Fruit fly (Drosophila melanogaster) whole organism, embryonic: ENCODE measurements around the gene CG10137.

ENCODE experiments used
- Abd-B ChIP-seq: fragments of 200-800 bp; sonication (Bioruptor generic); optimal IDR thresholded peaks from 2 replicates; lab custom pipeline; 2018; ENCODE audit warnings: missing biosample characterization, mild to moderate bottlenecking, missing genetic modification characterization, moderate library complexity
- Ada2b ChIP-seq: fragments of 200-800 bp; sonication (Bioruptor generic); IDR thresholded peaks from 2 replicates; pipeline ENCODE4 v1.3.6; 2022; ENCODE audit warnings: missing biosample characterization, missing genetic modification characterization
- B-H1 ChIP-seq: fragments of 200-800 bp; sonication (Bioruptor generic); IDR thresholded peaks from 3 replicates; pipeline ENCODE4 v1.3.6; 2022; ENCODE audit warnings: missing biosample characterization, missing genetic modification characterization
- CG10267 ChIP-seq: fragments of 200-800 bp; sonication (Bioruptor generic); optimal IDR thresholded peaks from 2 replicates; lab custom pipeline; 2018; ENCODE audit warnings: missing biosample characterization, mild to moderate bottlenecking, missing genetic modification characterization, moderate library complexity
- CG10462 ChIP-seq: fragments of 200-800 bp; sonication (Bioruptor generic); optimal IDR thresholded peaks from 2 replicates; lab custom pipeline; 2016; ENCODE audit warnings: missing biosample characterization, missing genetic modification characterization
- CG11456 ChIP-seq: fragments of 200-800 bp; sonication (Bioruptor generic); IDR thresholded peaks from 3 replicates; pipeline ENCODE4 v1.3.6; 2022; ENCODE audit warnings: missing biosample characterization, missing genetic modification characterization
- CG11695 ChIP-seq: fragments of 200-800 bp; sonication (Bioruptor generic); IDR thresholded peaks from 3 replicates; pipeline ENCODE4 v1.3.6; 2022; ENCODE audit warnings: missing biosample characterization, missing genetic modification characterization
- CG11723 ChIP-seq: fragments of 200-800 bp; sonication (Bioruptor generic); optimal IDR thresholded peaks from 2 replicates; lab custom pipeline; 2017; ENCODE audit warnings: missing biosample characterization, mild to moderate bottlenecking, missing genetic modification characterization
- CG14710 ChIP-seq: fragments of 200-800 bp; sonication (Bioruptor generic); optimal IDR thresholded peaks from 3 replicates; lab custom pipeline; 2019; ENCODE audit warnings: missing biosample characterization, mild to moderate bottlenecking, missing genetic modification characterization, moderate library complexity
- CG15011 ChIP-seq: fragments of 200-800 bp; sonication (Bioruptor generic); optimal IDR thresholded peaks from 3 replicates; lab custom pipeline; 2018; ENCODE audit warnings: missing biosample characterization, mild to moderate bottlenecking, missing genetic modification characterization
- CG2199 ChIP-seq: fragments of 200-800 bp; sonication (Bioruptor generic); IDR thresholded peaks from 3 replicates; pipeline ENCODE4 v1.3.6; 2022; ENCODE audit warnings: missing biosample characterization, missing genetic modification characterization
- CG2889 ChIP-seq: fragments of 200-800 bp; sonication (Bioruptor generic); IDR thresholded peaks from 3 replicates; pipeline ENCODE4 v1.3.6; 2022; ENCODE audit warnings: missing biosample characterization, missing genetic modification characterization
- CG3163 ChIP-seq: fragments of 200-800 bp; sonication (Bioruptor generic); optimal IDR thresholded peaks from 3 replicates; lab custom pipeline; 2016; ENCODE audit warnings: missing biosample characterization, missing genetic modification characterization
- CG32772 ChIP-seq: fragments of 200-800 bp; sonication (Bioruptor generic); IDR thresholded peaks from 2 replicates; pipeline ENCODE4 v1.3.6; 2022; ENCODE audit warnings: missing biosample characterization, missing genetic modification characterization
- CG33557 ChIP-seq: fragments of 200-800 bp; sonication (Bioruptor generic); optimal IDR thresholded peaks from 2 replicates; lab custom pipeline; 2019; ENCODE audit warnings: missing biosample characterization, mild to moderate bottlenecking, missing genetic modification characterization, moderate library complexity
- CG3995 ChIP-seq: fragments of 200-800 bp; sonication (Bioruptor generic); optimal IDR thresholded peaks from 3 replicates; lab custom pipeline; 2016; ENCODE audit warnings: missing biosample characterization, missing genetic modification characterization
- CG4282 ChIP-seq: fragments of 200-800 bp; sonication (Bioruptor generic); optimal IDR thresholded peaks from 2 replicates; lab custom pipeline; 2016; ENCODE audit warnings: missing biosample characterization, missing genetic modification characterization
- CG6683 ChIP-seq: fragments of 200-800 bp; sonication (Bioruptor generic); optimal IDR thresholded peaks from 2 replicates; lab custom pipeline; 2017; ENCODE audit warnings: missing biosample characterization, mild to moderate bottlenecking, missing genetic modification characterization, missing genetic modification reagents
- CG7372 ChIP-seq: fragments of 200-800 bp; sonication (Bioruptor generic); IDR thresholded peaks from 2 replicates; pipeline ENCODE4 v1.3.6; 2022; ENCODE audit warnings: missing biosample characterization, missing genetic modification characterization
- CG7786 ChIP-seq: fragments of 200-800 bp; sonication (Bioruptor generic); optimal IDR thresholded peaks from 2 replicates; lab custom pipeline; 2016; ENCODE audit warnings: missing biosample characterization, missing genetic modification characterization
- CG8765 ChIP-seq: fragments of 200-800 bp; sonication (Bioruptor generic); IDR thresholded peaks from 2 replicates; pipeline ENCODE4 v1.3.6; 2022; ENCODE audit warnings: missing biosample characterization, missing genetic modification characterization
- CG9215 ChIP-seq: fragments of 200-800 bp; sonication (Bioruptor generic); IDR thresholded peaks from 2 replicates; pipeline ENCODE4 v1.3.6; 2022; ENCODE audit warnings: missing biosample characterization, missing genetic modification characterization
- E2f1 ChIP-seq: fragments of 200-800 bp; sonication (Bioruptor generic); IDR thresholded peaks from 2 replicates; pipeline ENCODE4 v1.3.6; 2022; ENCODE audit warnings: missing biosample characterization, missing genetic modification characterization
- E2f2 ChIP-seq: fragments of 200-800 bp; sonication (Bioruptor generic); IDR thresholded peaks from 2 replicates; pipeline ENCODE4 v1.3.6; 2022; ENCODE audit warnings: missing biosample characterization, missing genetic modification characterization
- Fer1 ChIP-seq: fragments of 200-800 bp; sonication (Bioruptor generic); optimal IDR thresholded peaks from 2 replicates; lab custom pipeline; 2017; ENCODE audit warnings: missing biosample characterization, mild to moderate bottlenecking, missing genetic modification characterization
- Lim3 ChIP-seq: fragments of 200-800 bp; sonication (Bioruptor generic); IDR thresholded peaks from 2 replicates; pipeline ENCODE4 v1.3.6; 2022; ENCODE audit warnings: missing biosample characterization, missing genetic modification characterization
- NC2β ChIP-seq: fragments of 200-800 bp; sonication (Bioruptor generic); optimal IDR thresholded peaks from 2 replicates; lab custom pipeline; 2016; ENCODE audit warnings: missing biosample characterization, missing genetic modification characterization
- Neu2 ChIP-seq: fragments of 200-800 bp; sonication (Bioruptor generic); optimal IDR thresholded peaks from 3 replicates; lab custom pipeline; 2016; ENCODE audit warnings: missing biosample characterization, missing genetic modification characterization, borderline replicate concordance
- Opbp ChIP-seq: fragments of 200-800 bp; sonication (Bioruptor generic); IDR thresholded peaks from 3 replicates; pipeline ENCODE4 v1.3.6; 2022; ENCODE audit warnings: missing biosample characterization, missing genetic modification characterization; ENCODE audit not compliant: partially characterized antibody
- Spps ChIP-seq: fragments of 200-800 bp; sonication (Bioruptor generic); optimal IDR thresholded peaks from 2 replicates; lab custom pipeline; 2018; ENCODE audit warnings: missing biosample characterization, mild to moderate bottlenecking, missing genetic modification characterization
- Vsx1 ChIP-seq: fragments of 200-800 bp; sonication (Bioruptor generic); optimal IDR thresholded peaks from 2 replicates; lab custom pipeline; 2017; ENCODE audit warnings: missing biosample characterization, mild to moderate bottlenecking, missing genetic modification characterization, missing genetic modification reagents
- Xbp1 ChIP-seq: fragments of 200-800 bp; sonication (Bioruptor generic); optimal IDR thresholded peaks from 3 replicates; lab custom pipeline; 2016; ENCODE audit warnings: missing biosample characterization, mild to moderate bottlenecking, missing genetic modification characterization
- aop ChIP-seq: fragments of 200-800 bp; sonication (Bioruptor generic); IDR thresholded peaks from 2 replicates; pipeline ENCODE4 v1.3.6; 2022; ENCODE audit warnings: missing biosample characterization, missing genetic modification characterization
- chm ChIP-seq: fragments of 200-800 bp; sonication (Bioruptor generic); IDR thresholded peaks from 2 replicates; pipeline ENCODE4 v1.3.6; 2022; ENCODE audit warnings: missing biosample characterization, missing genetic modification characterization
- croc ChIP-seq: fragments of 200-800 bp; sonication (Bioruptor generic); conservative IDR thresholded peaks from 3 replicates; pipeline ENCODE4 v1.3.6; 2022; ENCODE audit warnings: missing biosample characterization, missing genetic modification characterization
- cwo ChIP-seq: fragments of 200-800 bp; sonication (Bioruptor generic); optimal IDR thresholded peaks from 3 replicates; lab custom pipeline; 2017; ENCODE audit warnings: missing biosample characterization, missing genetic modification characterization, mild to moderate bottlenecking, moderate library complexity, missing genetic modification reagents
- dmrt11E ChIP-seq: fragments of 200-800 bp; sonication (Bioruptor generic); optimal IDR thresholded peaks from 3 replicates; lab custom pipeline; 2018; ENCODE audit warnings: missing biosample characterization, mild to moderate bottlenecking, missing genetic modification characterization, moderate library complexity
- dmrt99B ChIP-seq: fragments of 200-800 bp; sonication (Bioruptor generic); optimal IDR thresholded peaks from 2 replicates; lab custom pipeline; 2018; ENCODE audit warnings: missing biosample characterization, mild to moderate bottlenecking, missing genetic modification characterization, moderate library complexity
- en ChIP-seq: fragments of 200-800 bp; sonication (Bioruptor generic); optimal IDR thresholded peaks from 2 replicates; lab custom pipeline; 2016; ENCODE audit warnings: missing biosample characterization, missing genetic modification characterization
- gro ChIP-seq: fragments of 200-800 bp; sonication (Bioruptor generic); optimal IDR thresholded peaks from 2 replicates; lab custom pipeline; 2016; ENCODE audit warnings: missing biosample characterization, missing genetic modification characterization
- h ChIP-seq: fragments of >200 bp; optimal IDR thresholded peaks from 2 replicates; lab custom pipeline; 2017
- her ChIP-seq: fragments of 200-800 bp; sonication (Bioruptor generic); optimal IDR thresholded peaks from 2 replicates; lab custom pipeline; 2016; ENCODE audit warnings: missing biosample characterization, missing genetic modification characterization
- ind ChIP-seq: fragments of 200-800 bp; sonication (Bioruptor generic); optimal IDR thresholded peaks from 3 replicates; lab custom pipeline; 2016; ENCODE audit warnings: missing biosample characterization, missing genetic modification characterization
- knrl ChIP-seq: fragments of 200-800 bp; sonication (Bioruptor generic); IDR thresholded peaks from 3 replicates; pipeline ENCODE4 v1.3.6; 2022; ENCODE audit warnings: missing biosample characterization, missing genetic modification characterization; ENCODE audit not compliant: partially characterized antibody
- org-1 ChIP-seq: fragments of 200-800 bp; sonication (Bioruptor generic); optimal IDR thresholded peaks from 2 replicates; lab custom pipeline; 2017; ENCODE audit warnings: missing biosample characterization, missing genetic modification characterization
- pan ChIP-seq, 4 experiments: fragments of >200 bp in 3 of 4; fragments of 200-800 bp in 1 of 4; sonication (Bioruptor generic) in 1 of 4; optimal IDR thresholded peaks in 3 of 4; IDR thresholded peaks in 1 of 4; 2 replicates each; pipeline versions ENCODE4 v1.3.6 to Lab custom; 2017 to 2022; ENCODE audit warnings: missing biosample characterization in 2 of 4, missing genetic modification characterization in 2 of 4, mixed read lengths in 1 of 4
- pros ChIP-seq: fragments of 200-800 bp; sonication (Bioruptor generic); optimal IDR thresholded peaks from 3 replicates; lab custom pipeline; 2019; ENCODE audit warnings: missing biosample characterization, mild to moderate bottlenecking, missing genetic modification characterization, moderate library complexity
- rib ChIP-seq: fragments of 200-800 bp; sonication (Bioruptor generic); IDR thresholded peaks from 2 replicates; pipeline ENCODE4 v1.3.6; 2022; ENCODE audit warnings: missing biosample characterization, missing genetic modification characterization
- sob ChIP-seq: fragments of 200-800 bp; sonication (Bioruptor generic); IDR thresholded peaks from 2 replicates; pipeline ENCODE4 v1.3.6; 2022; ENCODE audit warnings: missing biosample characterization, missing genetic modification characterization
- stc ChIP-seq: fragments of 200-800 bp; sonication (Bioruptor generic); IDR thresholded peaks from 2 replicates; pipeline ENCODE4 v1.3.6; 2022; ENCODE audit warnings: missing biosample characterization, missing genetic modification characterization
- tup ChIP-seq: fragments of 200-800 bp; sonication (Bioruptor generic); optimal IDR thresholded peaks from 2 replicates; lab custom pipeline; 2016; ENCODE audit warnings: missing biosample characterization, mild to moderate bottlenecking, missing genetic modification characterization, moderate library complexity

Gene CG10137

dm6 chr2L:19577187-19577765, 50.8 kb downstream of the CG10137 start, which contains the start of the genes spi and msb1l (continued):
- TF ChIP-seq croc (no peak), chm (GFP tag; lab: Robert Waterston, UW) (no peak), tup (GFP tag; lab: Kevin White, UChicago) (no peak), pan (optimal IDR thresholded peaks at IDR 0.05; lab: Kevin White, UChicago) (no peak), pan (GFP tag; optimal IDR thresholded peaks at IDR 0.05 in 1 of 2, IDR thresholded peaks at IDR 0.05 in 1 of 2) (no peak), CG32772 (GFP tag; lab: Robert Waterston, UW) (peak; percentile 52), Spps (no peak), gro (GFP tag; lab: Kevin White, UChicago) (no peak), dmrt11E (tag; lab: Kevin White, UChicago) (peak; percentile 63), org-1 (GFP tag; lab: Kevin White, UChicago) (no peak), E2f1 (GFP tag; lab: Robert Waterston, UW) (no peak), CG11695 (GFP tag; lab: Robert Waterston, UW) (no peak), Ada2b (GFP tag; lab: Robert Waterston, UW) (no peak), h (lab: Kevin White, UChicago) (no peak), Abd-B (GFP tag; lab: Kevin White, UChicago) (peak; percentile 80), stc (GFP tag; lab: Robert Waterston, UW) (no peak), CG10267 (tag; lab: Kevin White, UChicago) (peak; percentile 96), CG15011 (GFP tag; lab: Kevin White, UChicago) (no peak), CG3163 (GFP tag; lab: Kevin White, UChicago) (no peak), CG9215 (GFP tag; lab: Robert Waterston, UW) (peak; percentile 57; the same call in 1 of the 2 replicates), CG3995 (peak; percentile 90), CG11723 (no peak), CG7372 (no peak), CG7786 (GFP tag; lab: Kevin White, UChicago) (no peak), Neu2 (no peak), Lim3 (GFP tag; lab: Robert Waterston, UW) (no peak), CG4282 (no peak), Vsx1 (GFP tag; lab: Kevin White, UChicago) (no peak), B-H1 (GFP tag; lab: Robert Waterston, UW) (no peak), Xbp1 (GFP tag; lab: Kevin White, UChicago) (peak; percentile 72), CG11456 (GFP tag; lab: Robert Waterston, UW) (no peak), CG2889 (no peak), pros (no peak), aop (GFP tag; lab: Robert Waterston, UW) (no peak), her (no peak), knrl (peak; percentile 70), CG2199 (GFP tag; lab: Robert Waterston, UW) (no peak), sob (peak; percentile 69; the same call in 1 of the 2 replicates), CG33557 (GFP tag; lab: Kevin White, UChicago) (peak; percentile 36), cwo (GFP tag; lab: Kevin White, UChicago) (peak; percentile 25), dmrt99B (tag; lab: Kevin White, UChicago) (peak; percentile 36), rib (GFP tag; lab: Robert Waterston, UW) (no peak), Fer1 (GFP tag; lab: Kevin White, UChicago) (no peak), E2f2 (peak; percentile 78), CG8765 (GFP tag; lab: Robert Waterston, UW) (no peak), NC2β (no peak), Opbp (GFP tag; lab: Robert Waterston, UW) (peak; percentile 56; the same call in 2 of the 3 replicates), CG10462 (GFP tag; lab: Kevin White, UChicago) (no peak), ind (GFP tag; lab: Kevin White, UChicago) (peak; percentile 62), CG6683 (no peak), en (GFP tag; lab: Kevin White, UChicago) (no peak), CG14710 (tag; lab: Kevin White, UChicago) (peak; percentile 86)
